Fruit fly (Drosophila melanogaster): ENCODE data around the gene Alg1.
"Not testable (repeated sequence)": the region's sequence is repeated elsewhere in the genome, so short reads cannot be mapped to it uniquely, and the experiment has no call there.

Gene Alg1

dm6 chr3R:17763088-17763487, 47.8 kb downstream of the Alg1 start, which contains the start of gene TyrR:
Gene TyrR, minus strand, starts transcription at chr3R:17763188.
- TF ChIP-seq CG17801 (GFP tag; optimal IDR thresholded peaks at IDR 0.05; ENCODE audit: partially characterized antibody), result not testable (repeated sequence)

- TF ChIP-seq CG17801 (GFP tag; optimal IDR thresholded peaks at IDR 0.05; ENCODE audit: partially characterized antibody), result no peak
Measured at dm6 chr3R:17762261-17762660, 48.7 kb downstream of the Alg1 start.

- TF ChIP-seq CG17801 (GFP tag; optimal IDR thresholded peaks at IDR 0.05; ENCODE audit: partially characterized antibody), result no peak
Measured at dm6 chr3R:17759773-17760476, 51.0 kb downstream of the Alg1 start.
